Fruit fly (Drosophila melanogaster) whole organism, embryonic: ENCODE measurements around the gene CG8097.
A peak's percentile ranks its signal among the peaks of the same experiment; 100 is the strongest.

Experiments
- Aef1 ChIP-seq: fragments of 200-800 bp; sonication (Bioruptor generic); IDR thresholded peaks from 3 replicates; pipeline ENCODE4 v1.3.6; 2022; ENCODE audit warnings: missing biosample characterization, missing genetic modification characterization
- Antp ChIP-seq: fragments of 200-800 bp; sonication (Bioruptor generic); optimal IDR thresholded peaks from 3 replicates; lab custom pipeline; 2016; ENCODE audit warnings: missing biosample characterization, missing genetic modification characterization
- CG11504 ChIP-seq: fragments of 200-800 bp; sonication (Bioruptor generic); optimal IDR thresholded peaks from 3 replicates; lab custom pipeline; 2019; ENCODE audit warnings: missing biosample characterization, mild to moderate bottlenecking, missing genetic modification characterization, moderate library complexity
- CG11695 ChIP-seq: fragments of 200-800 bp; sonication (Bioruptor generic); IDR thresholded peaks from 3 replicates; pipeline ENCODE4 v1.3.6; 2022; ENCODE audit warnings: missing biosample characterization, missing genetic modification characterization
- CG13296 ChIP-seq: fragments of 200-800 bp; sonication (Bioruptor generic); optimal IDR thresholded peaks from 3 replicates; lab custom pipeline; 2018; ENCODE audit warnings: missing biosample characterization, mild to moderate bottlenecking, missing genetic modification characterization
- CG14014 ChIP-seq: fragments of 200-800 bp; sonication (Bioruptor generic); IDR thresholded peaks from 2 replicates; pipeline ENCODE4 v1.3.6; 2022; ENCODE audit warnings: missing biosample characterization, missing genetic modification characterization
- CG16779 ChIP-seq: fragments of 200-800 bp; sonication (Bioruptor generic); IDR thresholded peaks from 2 replicates; pipeline ENCODE4 v1.3.6; 2022; ENCODE audit warnings: missing biosample characterization, missing genetic modification characterization
- CG16815 ChIP-seq: fragments of 200-800 bp; sonication (Bioruptor generic); optimal IDR thresholded peaks from 3 replicates; lab custom pipeline; 2017; ENCODE audit warnings: missing biosample characterization, mild to moderate bottlenecking, missing genetic modification characterization
- CG17361 ChIP-seq: fragments of 200-800 bp; sonication (Bioruptor generic); IDR thresholded peaks from 3 replicates; pipeline ENCODE4 v1.3.6; 2022; ENCODE audit warnings: missing biosample characterization, missing genetic modification characterization
- CG2875 ChIP-seq: fragments of 200-800 bp; sonication (Bioruptor generic); optimal IDR thresholded peaks from 2 replicates; lab custom pipeline; 2017; ENCODE audit warnings: missing biosample characterization, mild to moderate bottlenecking, missing genetic modification characterization, missing genetic modification reagents
- CG31365 ChIP-seq: fragments of 200-800 bp; sonication (Bioruptor generic); optimal IDR thresholded peaks from 2 replicates; lab custom pipeline; 2018; ENCODE audit warnings: missing biosample characterization, mild to moderate bottlenecking, missing genetic modification characterization
- CG8290 ChIP-seq, 3 experiments: fragments of 200-800 bp; sonication (Bioruptor generic); optimal IDR thresholded peaks; 2 replicates each; lab custom pipeline; 2016 to 2019; ENCODE audit warnings: missing biosample characterization in 3 of 3, missing genetic modification characterization in 3 of 3, mild to moderate bottlenecking in 2 of 3, moderate library complexity in 1 of 3
- CG8478 ChIP-seq: fragments of >200 bp; optimal IDR thresholded peaks from 2 replicates; lab custom pipeline; 2018
- CTCF ChIP-seq: fragments of 200-800 bp; sonication (Bioruptor generic); optimal IDR thresholded peaks from 2 replicates; lab custom pipeline; 2017; ENCODE audit warnings: missing biosample characterization, mild to moderate bottlenecking, missing genetic modification characterization, moderate library complexity
- Chrac-16 ChIP-seq: fragments of 200-800 bp; sonication (Bioruptor generic); optimal IDR thresholded peaks from 3 replicates; lab custom pipeline; 2016; ENCODE audit warnings: missing biosample characterization, missing genetic modification characterization
- Dad ChIP-seq: fragments of 200-800 bp; sonication (Bioruptor generic); optimal IDR thresholded peaks from 3 replicates; lab custom pipeline; 2016; ENCODE audit warnings: missing biosample characterization, missing genetic modification characterization
- Dip3 ChIP-seq: fragments of 200-800 bp; sonication (Bioruptor generic); optimal IDR thresholded peaks from 3 replicates; lab custom pipeline; 2016; ENCODE audit warnings: missing biosample characterization, missing genetic modification characterization
- Doc3 ChIP-seq: fragments of 200-800 bp; sonication (Bioruptor generic); IDR thresholded peaks from 3 replicates; pipeline ENCODE4 v1.3.6; 2022; ENCODE audit warnings: missing biosample characterization, missing genetic modification characterization; ENCODE audit not compliant: partially characterized antibody
- HLH3B ChIP-seq: fragments of 200-800 bp; sonication (Bioruptor generic); IDR thresholded peaks from 2 replicates; pipeline ENCODE4 v1.3.6; 2022; ENCODE audit warnings: missing biosample characterization, missing genetic modification characterization
- Med ChIP-seq: fragments of 200-800 bp; sonication (Bioruptor generic); peaks from one replicate; lab custom pipeline; 2016; ENCODE audit warnings: missing biosample characterization, missing genetic modification characterization, mild to moderate bottlenecking, inconsistent platforms, moderate library complexity
- Meics ChIP-seq: fragments of 200-800 bp; sonication (Bioruptor generic); optimal IDR thresholded peaks from 2 replicates; lab custom pipeline; 2017; ENCODE audit warnings: missing biosample characterization, mild to moderate bottlenecking, missing genetic modification characterization
- Myb ChIP-seq: fragments of 200-800 bp; sonication (Bioruptor generic); optimal IDR thresholded peaks from 2 replicates; lab custom pipeline; 2016; ENCODE audit warnings: missing biosample characterization, missing genetic modification characterization
- PHDP ChIP-seq: fragments of 200-800 bp; sonication (Bioruptor generic); optimal IDR thresholded peaks from 3 replicates; lab custom pipeline; 2018; ENCODE audit warnings: missing biosample characterization, mild to moderate bottlenecking, missing genetic modification characterization, moderate library complexity
- Sox102F ChIP-seq: fragments of 200-800 bp; sonication (Bioruptor generic); optimal IDR thresholded peaks from 2 replicates; lab custom pipeline; 2018; ENCODE audit warnings: missing biosample characterization, mild to moderate bottlenecking, missing genetic modification characterization, moderate library complexity
- Vsx1 ChIP-seq: fragments of 200-800 bp; sonication (Bioruptor generic); optimal IDR thresholded peaks from 2 replicates; lab custom pipeline; 2017; ENCODE audit warnings: missing biosample characterization, mild to moderate bottlenecking, missing genetic modification characterization, missing genetic modification reagents
- YL-1 ChIP-seq: fragments of 200-800 bp; sonication (Bioruptor generic); optimal IDR thresholded peaks from 3 replicates; lab custom pipeline; 2017; ENCODE audit warnings: missing biosample characterization, mild to moderate bottlenecking, missing genetic modification characterization
- abd-A ChIP-seq: fragments of 200-800 bp; sonication (Bioruptor generic); optimal IDR thresholded peaks from 3 replicates; lab custom pipeline; 2019; ENCODE audit warnings: missing biosample characterization, mild to moderate bottlenecking, missing genetic modification characterization, moderate library complexity
- ase ChIP-seq: fragments of 200-800 bp; sonication (Bioruptor generic); IDR thresholded peaks from 3 replicates; pipeline ENCODE4 v1.3.6; 2022; ENCODE audit warnings: missing biosample characterization, missing genetic modification characterization
- bcd ChIP-seq: fragments of 200-800 bp; sonication (Bioruptor generic); optimal IDR thresholded peaks from 2 replicates; lab custom pipeline; 2017; ENCODE audit warnings: missing biosample characterization, mild to moderate bottlenecking, missing genetic modification characterization
- cato ChIP-seq: fragments of 200-800 bp; sonication (Bioruptor generic); optimal IDR thresholded peaks from 2 replicates; lab custom pipeline; 2016; ENCODE audit warnings: missing biosample characterization, missing genetic modification characterization, borderline replicate concordance
- dati ChIP-seq: fragments of 200-800 bp; sonication (Bioruptor generic); IDR thresholded peaks from 2 replicates; pipeline ENCODE4 v1.3.6; 2022; ENCODE audit warnings: missing biosample characterization, missing genetic modification characterization
- dimm ChIP-seq: fragments of 200-800 bp; sonication (Bioruptor generic); IDR thresholded peaks from 2 replicates; pipeline ENCODE4 v1.3.6; 2022; ENCODE audit warnings: missing biosample characterization, missing genetic modification characterization
- disco-r ChIP-seq: fragments of 200-800 bp; sonication (Bioruptor generic); optimal IDR thresholded peaks from 2 replicates; lab custom pipeline; 2016; ENCODE audit warnings: missing biosample characterization, missing genetic modification characterization
- dmrt99B ChIP-seq: fragments of 200-800 bp; sonication (Bioruptor generic); optimal IDR thresholded peaks from 2 replicates; lab custom pipeline; 2018; ENCODE audit warnings: missing biosample characterization, mild to moderate bottlenecking, missing genetic modification characterization, moderate library complexity
- gcm ChIP-seq: fragments of 200-800 bp; sonication (Bioruptor generic); optimal IDR thresholded peaks from 2 replicates; lab custom pipeline; 2019; ENCODE audit warnings: missing biosample characterization, mild to moderate bottlenecking, missing genetic modification characterization, moderate library complexity
- hkb ChIP-seq, 2 experiments: fragments of 200-800 bp in 1 of 2; fragments of >200 bp in 1 of 2; sonication (Bioruptor generic) in 1 of 2; IDR thresholded peaks in 1 of 2; optimal IDR thresholded peaks in 1 of 2; 2 replicates each; pipeline versions ENCODE4 v1.3.6 to Lab custom; 2017 to 2022; ENCODE audit warnings: missing biosample characterization in 1 of 2, missing genetic modification characterization in 1 of 2
- lola ChIP-seq, 3 experiments: fragments of >200 bp in 2 of 3; fragments of 200-800 bp in 1 of 3; sonication (Bioruptor generic) in 1 of 3; optimal IDR thresholded peaks; 2 replicates each; lab custom pipeline; 2017 to 2019; ENCODE audit warnings: missing biosample characterization in 3 of 3, missing genetic modification characterization in 3 of 3, mild to moderate bottlenecking in 1 of 3, moderate library complexity in 1 of 3
- otp ChIP-seq: fragments of 200-800 bp; sonication (Bioruptor generic); IDR thresholded peaks from 3 replicates; pipeline ENCODE4, ENCODE4 v1.3.6; 2022; ENCODE audit warnings: missing biosample characterization, missing genetic modification characterization
- p53 ChIP-seq: fragments of 200-800 bp; sonication (Bioruptor generic); optimal IDR thresholded peaks from 2 replicates; lab custom pipeline; 2016; ENCODE audit warnings: missing biosample characterization, missing genetic modification characterization
- pb ChIP-seq: fragments of 200-800 bp; sonication (Bioruptor generic); optimal IDR thresholded peaks from 3 replicates; lab custom pipeline; 2016; ENCODE audit warnings: missing biosample characterization, missing genetic modification characterization
- pros ChIP-seq: fragments of 200-800 bp; sonication (Bioruptor generic); optimal IDR thresholded peaks from 3 replicates; lab custom pipeline; 2019; ENCODE audit warnings: missing biosample characterization, mild to moderate bottlenecking, missing genetic modification characterization, moderate library complexity
- ranshi ChIP-seq: fragments of 200-800 bp; sonication (Bioruptor generic); IDR thresholded peaks from 2 replicates; pipeline ENCODE4 v1.3.6; 2022; ENCODE audit warnings: missing biosample characterization, missing genetic modification characterization
- tin ChIP-seq: fragments of 200-800 bp; sonication (Bioruptor generic); optimal IDR thresholded peaks from 3 replicates; lab custom pipeline; 2016; ENCODE audit warnings: missing biosample characterization, missing genetic modification characterization
- tx ChIP-seq: fragments of 200-800 bp; sonication (Bioruptor generic); optimal IDR thresholded peaks from 2 replicates; lab custom pipeline; 2016; ENCODE audit warnings: missing biosample characterization, missing genetic modification characterization
- wdn ChIP-seq: fragments of 200-800 bp; sonication (Bioruptor generic); IDR thresholded peaks from 2 replicates; pipeline ENCODE4 v1.3.6; 2022; ENCODE audit warnings: missing biosample characterization, missing genetic modification characterization
- zfh2 ChIP-seq: fragments of 200-800 bp; sonication (Bioruptor generic); optimal IDR thresholded peaks from 2 replicates; lab custom pipeline; 2016; ENCODE audit warnings: missing biosample characterization, missing genetic modification characterization

Gene CG8097

DNA sequence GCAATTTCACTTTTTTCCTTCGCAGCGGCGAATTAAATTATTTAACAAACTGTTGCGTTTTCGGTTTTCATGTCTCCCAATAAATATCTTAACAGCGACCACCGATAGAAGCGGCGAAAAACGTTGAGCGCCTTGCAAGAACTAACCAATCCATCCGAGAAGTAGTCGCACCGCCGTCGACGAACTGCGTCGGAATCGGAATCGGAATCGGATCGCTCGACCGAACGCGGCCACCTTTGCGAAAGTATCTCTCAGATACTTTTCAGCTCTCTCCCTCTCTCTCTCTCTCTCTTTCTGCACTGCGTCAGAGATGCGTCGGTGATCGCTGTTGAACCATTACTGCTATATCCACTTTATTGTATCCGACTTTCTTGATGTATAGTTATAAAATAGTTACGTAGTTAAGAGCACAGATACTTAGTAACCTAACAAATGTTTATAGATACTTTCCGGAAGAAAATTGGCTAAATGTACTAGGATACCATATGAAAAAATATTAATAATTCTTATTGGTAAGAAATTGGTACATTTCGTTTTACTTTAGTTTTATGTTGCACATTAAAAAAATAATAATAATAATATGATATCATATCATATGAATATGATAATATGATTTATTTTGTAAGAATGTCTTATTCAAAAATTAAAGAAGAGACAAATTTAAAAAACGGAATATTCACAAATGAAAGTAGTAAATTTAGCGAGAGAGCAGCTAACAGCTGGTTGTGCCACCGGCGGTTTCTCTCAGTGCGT is 10.7 kb downstream of the CG8097 start, which contains the start of gene Chsy (continued):
- TF ChIP-seq CG16815 (GFP tag; lab: Kevin White, UChicago) = no peak
- no peak for TF ChIP-seq gcm (GFP tag; lab: Kevin White, UChicago)
- no peak for TF ChIP-seq pb (GFP tag; lab: Kevin White, UChicago)
- no peak for TF ChIP-seq cato
- no peak for TF ChIP-seq p53
- no peak for TF ChIP-seq Antp
- TF ChIP-seq Myb (GFP tag; lab: Kevin White, UChicago) = no peak
- TF ChIP-seq Dad = no peak
- TF ChIP-seq lola (GFP tag; optimal IDR thresholded peaks at IDR 0.05; lab: Kevin White, UChicago) = peak in 1 of 3 experiments; percentile 52
- no peak for TF ChIP-seq wdn (GFP tag; lab: Robert Waterston, UW)
- no peak for TF ChIP-seq Meics (GFP tag; lab: Kevin White, UChicago)
- TF ChIP-seq disco-r (GFP tag; lab: Kevin White, UChicago) = no peak
- TF ChIP-seq Doc3 (GFP tag; lab: Robert Waterston, UW) = no peak
- no peak for TF ChIP-seq CG11504 (tag; lab: Kevin White, UChicago)
- no peak for TF ChIP-seq tx (GFP tag; lab: Kevin White, UChicago)
- TF ChIP-seq CTCF = no peak
- TF ChIP-seq HLH3B (GFP tag; lab: Robert Waterston, UW) = no peak
- no peak for TF ChIP-seq zfh2 (GFP tag; lab: Kevin White, UChicago)
- TF ChIP-seq CG16779 (GFP tag; lab: Robert Waterston, UW) = no peak
- no peak for TF ChIP-seq bcd (GFP tag; lab: Kevin White, UChicago)
- no peak for TF ChIP-seq CG8290 (GFP tag; optimal IDR thresholded peaks at IDR 0.05; lab: Kevin White, UChicago)
- no peak for TF ChIP-seq CG8290 (tag; optimal IDR thresholded peaks at IDR 0.05; lab: Kevin White, UChicago)
- TF ChIP-seq ase (GFP tag; lab: Robert Waterston, UW) = no peak
- TF ChIP-seq CG31365 (tag; lab: Kevin White, UChicago) = no peak
- TF ChIP-seq CG13296 = no peak
- TF ChIP-seq PHDP (tag; lab: Kevin White, UChicago) = no peak
- TF ChIP-seq Aef1 (GFP tag; lab: Robert Waterston, UW) = no peak
- no peak for TF ChIP-seq Vsx1 (GFP tag; lab: Kevin White, UChicago)
- TF ChIP-seq abd-A (tag; lab: Kevin White, UChicago) = no peak
- no peak for TF ChIP-seq CG2875 (GFP tag; lab: Kevin White, UChicago)
- TF ChIP-seq YL-1 (GFP tag; lab: Kevin White, UChicago) = no peak
- no peak for TF ChIP-seq Dip3 (GFP tag; lab: Kevin White, UChicago)
- no peak for TF ChIP-seq dati (GFP tag; lab: Robert Waterston, UW)
- peak; percentile 4 for TF ChIP-seq dmrt99B (tag; lab: Kevin White, UChicago)
- TF ChIP-seq CG14014 (GFP tag; lab: Robert Waterston, UW) = no peak
- peak; percentile 53; the same call in 2 of the 3 replicates for TF ChIP-seq CG17361 (GFP tag; lab: Robert Waterston, UW)
- TF ChIP-seq hkb (optimal IDR thresholded peaks at IDR 0.05; lab: Kevin White, UChicago) = no peak
- TF ChIP-seq hkb (GFP tag; IDR thresholded peaks at IDR 0.05; lab: Robert Waterston, UW) = no peak
- no peak for TF ChIP-seq pros (GFP tag; lab: Kevin White, UChicago)
- TF ChIP-seq otp (GFP tag; lab: Robert Waterston, UW) = no peak
- TF ChIP-seq dimm (GFP tag; lab: Robert Waterston, UW) = no peak
- peak; percentile 22; the same call in 1 of the 2 replicates for TF ChIP-seq ranshi (GFP tag; lab: Robert Waterston, UW)
- TF ChIP-seq CG11695 (GFP tag; lab: Robert Waterston, UW) = 0 out of 3 replicates have a peak, but pooled peaks have one; percentile 29
- TF ChIP-seq Sox102F (GFP tag; lab: Kevin White, UChicago) = no peak
- TF ChIP-seq Med (GFP tag; lab: Kevin White, UChicago) = peak; percentile 78
- TF ChIP-seq CG8478 = no peak
- no peak for TF ChIP-seq tin
- no peak for TF ChIP-seq Chrac-16 (GFP tag; lab: Kevin White, UChicago)
- TF ChIP-seq, all 482 proteins: peak for 77
